Fruit fly (Drosophila melanogaster): Measurements from ENCODE around the gene Surf1.

Surf1 gene

DNA sequence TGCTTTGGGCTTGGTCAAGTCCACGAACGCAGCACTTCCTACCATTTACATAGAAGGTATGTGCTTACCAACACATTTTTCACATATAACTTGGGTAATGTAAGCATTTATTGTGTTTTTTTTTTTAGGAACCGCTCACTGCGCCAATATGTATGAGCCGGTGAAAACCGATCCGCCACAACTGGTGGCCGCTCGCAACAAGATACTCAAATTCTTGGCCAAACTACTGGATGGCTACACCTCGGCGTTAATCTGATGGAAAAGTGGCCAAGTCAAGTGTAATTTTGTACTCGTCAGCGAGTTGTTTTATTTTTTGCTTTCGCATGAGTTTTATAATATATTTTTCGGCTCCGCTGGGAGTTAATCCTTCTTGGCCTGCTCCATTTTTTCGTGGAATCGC lies 13.2 kb downstream of the Surf1 start:
- TF ChIP-seq insv (optimal IDR thresholded peaks at IDR 0.05) (no peak), ttk (optimal IDR thresholded peaks at IDR 0.05) (no peak), Sin3A (optimal IDR thresholded peaks at IDR 0.05) (no peak), Myc (optimal IDR thresholded peaks at IDR 0.05) (no peak), h (optimal IDR thresholded peaks at IDR 0.05) (no peak)

dm6 chr3L:6972367-6972766 lies 14.2 kb downstream of the Surf1 start, which contains the start of gene CG10063:
Gene CG10063 (minus strand): TSS chr3L:6972467.
- no peak for TF ChIP-seq h (optimal IDR thresholded peaks at IDR 0.05)
- TF ChIP-seq insv (optimal IDR thresholded peaks at IDR 0.05): no peak
- no peak for TF ChIP-seq ttk (optimal IDR thresholded peaks at IDR 0.05)
- no peak for TF ChIP-seq Myc (optimal IDR thresholded peaks at IDR 0.05)
- no peak for TF ChIP-seq psq (optimal IDR thresholded peaks at IDR 0.05)
- no peak for TF ChIP-seq Sin3A (optimal IDR thresholded peaks at IDR 0.05)

DNA sequence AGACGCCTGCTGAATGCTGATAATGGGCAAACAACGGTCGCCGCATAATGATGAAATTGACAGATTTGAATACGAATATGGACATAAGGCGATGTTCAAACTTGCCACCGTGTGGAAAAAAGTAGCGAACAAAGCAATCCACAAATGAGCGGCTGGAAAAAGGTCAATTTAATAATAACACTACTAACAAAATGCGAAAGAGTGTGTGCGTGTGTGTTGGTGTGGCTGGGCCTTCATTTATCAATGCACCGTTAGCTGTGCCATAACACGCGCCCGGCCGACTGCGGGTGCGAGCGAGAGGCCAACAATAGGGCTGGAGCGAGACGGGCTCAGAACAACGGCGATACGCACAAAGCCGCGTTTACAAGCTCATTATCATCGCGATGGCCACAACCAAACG lies 17.7 kb downstream of the Surf1 start:
- no peak for TF ChIP-seq Sin3A (optimal IDR thresholded peaks at IDR 0.05)
- TF ChIP-seq Myc (optimal IDR thresholded peaks at IDR 0.05): no peak
- no peak for TF ChIP-seq insv (optimal IDR thresholded peaks at IDR 0.05)
- TF ChIP-seq psq (optimal IDR thresholded peaks at IDR 0.05): no peak
- TF ChIP-seq ttk (optimal IDR thresholded peaks at IDR 0.05): no peak
- no peak for TF ChIP-seq h (optimal IDR thresholded peaks at IDR 0.05)

DNA sequence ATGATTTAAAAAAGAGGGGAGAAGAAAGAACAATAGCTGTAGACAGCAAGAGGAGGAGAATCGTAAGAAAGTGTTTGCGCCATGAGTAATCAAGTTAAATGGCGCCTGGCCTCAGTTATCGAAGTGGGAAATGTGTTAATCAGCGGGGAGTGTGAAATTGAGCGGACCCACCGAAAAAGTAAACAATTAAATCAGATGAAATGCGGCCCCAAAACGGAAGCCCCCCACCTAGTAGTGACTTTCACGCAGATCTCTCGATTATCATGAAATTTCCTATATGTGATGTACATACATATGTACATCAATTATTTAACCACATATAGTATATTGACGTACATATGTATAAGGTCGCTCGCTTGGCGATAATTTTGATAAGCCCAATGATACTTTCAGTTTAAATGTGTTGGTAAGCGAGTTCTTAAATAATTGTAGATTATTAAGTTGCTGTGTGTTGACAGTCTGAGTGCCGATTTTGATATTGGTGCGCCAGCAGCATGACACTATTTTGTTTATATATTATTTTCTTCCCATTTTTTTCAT lies 18.5 kb downstream of the Surf1 start:
- TF ChIP-seq h (optimal IDR thresholded peaks at IDR 0.05): no peak
- no peak for TF ChIP-seq ttk (optimal IDR thresholded peaks at IDR 0.05)
- TF ChIP-seq insv (optimal IDR thresholded peaks at IDR 0.05): no peak
- TF ChIP-seq psq (optimal IDR thresholded peaks at IDR 0.05): no peak
- no peak for TF ChIP-seq Myc (optimal IDR thresholded peaks at IDR 0.05)
- TF ChIP-seq Sin3A (optimal IDR thresholded peaks at IDR 0.05): no peak

- TF ChIP-seq insv (optimal IDR thresholded peaks at IDR 0.05) (no peak), Sin3A (optimal IDR thresholded peaks at IDR 0.05) (no peak), ttk (optimal IDR thresholded peaks at IDR 0.05) (no peak), Myc (optimal IDR thresholded peaks at IDR 0.05) (no peak), h (optimal IDR thresholded peaks at IDR 0.05) (no peak), psq (optimal IDR thresholded peaks at IDR 0.05) (no peak)
Observed at dm6 chr3L:6977391-6977790, 19.2 kb downstream of the Surf1 start.

DNA sequence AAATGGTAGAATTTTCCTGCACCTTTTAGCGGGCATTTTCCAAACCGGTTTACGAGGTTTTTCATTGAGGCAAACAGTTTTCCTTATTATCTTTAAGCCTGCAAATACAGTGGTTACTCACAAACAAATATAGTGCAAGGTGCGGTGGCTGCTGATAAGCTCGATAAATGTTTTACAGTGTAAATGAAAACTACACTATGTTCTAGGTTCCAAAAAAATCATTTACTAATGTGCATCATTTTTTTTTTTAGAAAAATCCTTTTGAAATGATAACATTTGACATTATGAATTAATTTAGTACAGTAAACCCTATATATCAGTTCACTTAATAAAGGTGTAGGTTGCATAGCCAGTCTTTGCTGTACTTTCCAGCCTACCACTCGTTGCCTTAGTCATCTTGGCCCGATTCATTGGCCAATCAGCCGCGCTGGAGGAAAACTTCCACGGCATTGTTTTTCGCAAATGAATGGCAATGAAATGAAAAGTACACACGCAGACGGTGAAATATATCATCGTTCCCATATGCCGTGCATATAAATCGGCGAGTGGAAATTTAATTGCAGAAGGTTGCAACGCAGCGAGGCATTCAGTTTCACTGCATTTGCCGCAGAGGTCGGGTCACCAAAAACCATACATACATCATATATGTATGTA lies 20.0 kb downstream of the Surf1 start:
- TF ChIP-seq insv (optimal IDR thresholded peaks at IDR 0.05) (no peak), ttk (optimal IDR thresholded peaks at IDR 0.05) (no peak), Myc (optimal IDR thresholded peaks at IDR 0.05) (no peak), h (optimal IDR thresholded peaks at IDR 0.05) (no peak), psq (optimal IDR thresholded peaks at IDR 0.05) (no peak), Sin3A (optimal IDR thresholded peaks at IDR 0.05) (no peak)

- no peak for TF ChIP-seq ttk (optimal IDR thresholded peaks at IDR 0.05)
- no peak for TF ChIP-seq Sin3A (optimal IDR thresholded peaks at IDR 0.05)
- no peak for TF ChIP-seq insv (optimal IDR thresholded peaks at IDR 0.05)
- no peak for TF ChIP-seq h (optimal IDR thresholded peaks at IDR 0.05)
- TF ChIP-seq psq (optimal IDR thresholded peaks at IDR 0.05): no peak
- no peak for TF ChIP-seq Myc (optimal IDR thresholded peaks at IDR 0.05)
Observed at dm6 chr3L:6978757-6979386, 20.7 kb downstream of the Surf1 start.

- no peak for TF ChIP-seq Myc (optimal IDR thresholded peaks at IDR 0.05)
- no peak for TF ChIP-seq ttk (optimal IDR thresholded peaks at IDR 0.05)
- TF ChIP-seq insv (optimal IDR thresholded peaks at IDR 0.05): no peak
- TF ChIP-seq Sin3A (optimal IDR thresholded peaks at IDR 0.05): no peak
- no peak for TF ChIP-seq psq (optimal IDR thresholded peaks at IDR 0.05)
- TF ChIP-seq h (optimal IDR thresholded peaks at IDR 0.05): no peak
Observed at dm6 chr3L:6979387-6980249, 21.5 kb downstream of the Surf1 start, which contains the start of gene Galphai. Gene Galphai (minus strand): TSS chr3L:6980044.

dm6 chr3L:6980553-6980952 lies 22.4 kb downstream of the Surf1 start:
- TF ChIP-seq psq (optimal IDR thresholded peaks at IDR 0.05): no peak
- TF ChIP-seq h (optimal IDR thresholded peaks at IDR 0.05): no peak
- no peak for TF ChIP-seq ttk (optimal IDR thresholded peaks at IDR 0.05)
- no peak for TF ChIP-seq Myc (optimal IDR thresholded peaks at IDR 0.05)
- TF ChIP-seq insv (optimal IDR thresholded peaks at IDR 0.05): no peak
- TF ChIP-seq Sin3A (optimal IDR thresholded peaks at IDR 0.05): no peak

dm6 chr3L:6981109-6981741 lies 23.1 kb downstream of the Surf1 start:
- TF ChIP-seq insv (optimal IDR thresholded peaks at IDR 0.05): no peak
- no peak for TF ChIP-seq Sin3A (optimal IDR thresholded peaks at IDR 0.05)
- no peak for TF ChIP-seq ttk (optimal IDR thresholded peaks at IDR 0.05)
- no peak for TF ChIP-seq psq (optimal IDR thresholded peaks at IDR 0.05)
- no peak for TF ChIP-seq Myc (optimal IDR thresholded peaks at IDR 0.05)
- TF ChIP-seq h (optimal IDR thresholded peaks at IDR 0.05): no peak

DNA sequence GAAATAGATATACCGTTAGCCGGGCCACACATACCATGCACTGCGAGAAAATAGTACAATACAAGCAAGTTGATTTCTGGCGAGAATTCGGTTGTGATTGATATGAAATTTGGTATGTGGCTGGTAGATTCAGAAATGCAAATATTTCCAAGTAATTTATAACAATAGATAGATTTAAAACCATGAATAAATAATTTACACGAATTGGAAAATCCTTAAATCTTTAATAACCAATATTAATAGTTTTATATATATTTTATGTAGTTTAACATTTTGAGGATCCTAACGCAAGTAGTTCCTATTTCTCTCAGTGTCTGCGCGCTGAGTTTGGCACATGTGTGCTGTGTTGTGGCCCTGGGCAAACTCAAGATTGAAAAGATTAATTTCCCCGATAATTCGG lies 23.7 kb downstream of the Surf1 start:
- no peak for TF ChIP-seq psq (optimal IDR thresholded peaks at IDR 0.05)
- no peak for TF ChIP-seq Sin3A (optimal IDR thresholded peaks at IDR 0.05)
- no peak for TF ChIP-seq Myc (optimal IDR thresholded peaks at IDR 0.05)
- no peak for TF ChIP-seq insv (optimal IDR thresholded peaks at IDR 0.05)
- no peak for TF ChIP-seq h (optimal IDR thresholded peaks at IDR 0.05)
- no peak for TF ChIP-seq ttk (optimal IDR thresholded peaks at IDR 0.05)
